Fruit fly (Drosophila melanogaster) whole organism, embryonic: ENCODE results near the gene CG10809.

Experiments used
- Abd-B ChIP-seq: fragments of 200-800 bp; sonication (Bioruptor generic); optimal IDR thresholded peaks from 2 replicates; lab custom pipeline; 2018; ENCODE audit warnings: missing biosample characterization, mild to moderate bottlenecking, missing genetic modification characterization, moderate library complexity
- Adf1 ChIP-seq: fragments of 200-800 bp; sonication (Bioruptor generic); IDR thresholded peaks from 2 replicates; pipeline ENCODE4 v1.3.6; 2022; ENCODE audit warnings: missing biosample characterization, missing genetic modification characterization
- B-H1 ChIP-seq: fragments of 200-800 bp; sonication (Bioruptor generic); IDR thresholded peaks from 3 replicates; pipeline ENCODE4 v1.3.6; 2022; ENCODE audit warnings: missing biosample characterization, missing genetic modification characterization
- B-H2 ChIP-seq: fragments of 200-800 bp; sonication (Bioruptor generic); optimal IDR thresholded peaks from 2 replicates; lab custom pipeline; 2018; ENCODE audit warnings: missing biosample characterization, mild to moderate bottlenecking, missing genetic modification characterization
- CG10267 ChIP-seq: fragments of 200-800 bp; sonication (Bioruptor generic); optimal IDR thresholded peaks from 2 replicates; lab custom pipeline; 2018; ENCODE audit warnings: missing biosample characterization, mild to moderate bottlenecking, missing genetic modification characterization, moderate library complexity
- CG11093 ChIP-seq: fragments of 200-800 bp; sonication (Bioruptor generic); IDR thresholded peaks from 3 replicates; pipeline ENCODE4 v1.3.6; 2022; ENCODE audit warnings: missing biosample characterization, missing genetic modification characterization
- CG11723 ChIP-seq: fragments of 200-800 bp; sonication (Bioruptor generic); optimal IDR thresholded peaks from 2 replicates; lab custom pipeline; 2017; ENCODE audit warnings: missing biosample characterization, mild to moderate bottlenecking, missing genetic modification characterization
- CG12236 ChIP-seq: fragments of 200-800 bp; sonication (Bioruptor generic); optimal IDR thresholded peaks from 2 replicates; lab custom pipeline; 2016; ENCODE audit warnings: missing biosample characterization, missing genetic modification characterization
- CG1233 ChIP-seq: fragments of 200-800 bp; sonication (Bioruptor generic); optimal IDR thresholded peaks from 4 replicates; lab custom pipeline; 2018; ENCODE audit warnings: missing biosample characterization, mild to moderate bottlenecking, missing genetic modification characterization
- CG12744 ChIP-seq: fragments of 200-800 bp; sonication (Bioruptor generic); optimal IDR thresholded peaks from 2 replicates; lab custom pipeline; 2016; ENCODE audit warnings: missing biosample characterization, missing genetic modification characterization
- CG1603 ChIP-seq: fragments of 200-800 bp; sonication (Bioruptor generic); optimal IDR thresholded peaks from 2 replicates; lab custom pipeline; 2019; ENCODE audit warnings: missing biosample characterization, mild to moderate bottlenecking, missing genetic modification characterization, moderate library complexity
- CG1647 ChIP-seq: fragments of 200-800 bp; sonication (Bioruptor generic); optimal IDR thresholded peaks from 3 replicates; lab custom pipeline; 2016; ENCODE audit warnings: missing biosample characterization, missing genetic modification characterization
- CG17361 ChIP-seq: fragments of 200-800 bp; sonication (Bioruptor generic); IDR thresholded peaks from 3 replicates; pipeline ENCODE4 v1.3.6; 2022; ENCODE audit warnings: missing biosample characterization, missing genetic modification characterization
- CG17385 ChIP-seq: fragments of 200-800 bp; sonication (Bioruptor generic); optimal IDR thresholded peaks from 3 replicates; lab custom pipeline; 2018; ENCODE audit warnings: missing biosample characterization, mild to moderate bottlenecking, missing genetic modification characterization
- CG2712 ChIP-seq: fragments of 200-800 bp; optimal IDR thresholded peaks from 3 replicates; lab custom pipeline; 2019; ENCODE audit warnings: missing biosample characterization, mild to moderate bottlenecking, missing genetic modification characterization, moderate library complexity
- CG31388 ChIP-seq: fragments of 200-800 bp; sonication (Bioruptor generic); optimal IDR thresholded peaks from 2 replicates; lab custom pipeline; 2016; ENCODE audit warnings: missing biosample characterization, missing genetic modification characterization
- CG34224 ChIP-seq: fragments of 200-800 bp; sonication (Bioruptor generic); IDR thresholded peaks from 3 replicates; pipeline ENCODE4 v1.3.6; 2022; ENCODE audit warnings: missing biosample characterization, missing genetic modification characterization; ENCODE audit not compliant: partially characterized antibody
- CG4617 ChIP-seq: fragments of 200-800 bp; sonication (Bioruptor generic); optimal IDR thresholded peaks from 3 replicates; lab custom pipeline; 2016; ENCODE audit warnings: missing biosample characterization, missing genetic modification characterization, borderline replicate concordance
- CG6272 ChIP-seq: fragments of 200-800 bp; sonication (Bioruptor generic); IDR thresholded peaks from 2 replicates; pipeline ENCODE4 v1.3.6; 2022; ENCODE audit warnings: missing biosample characterization, missing genetic modification characterization
- CG6813 ChIP-seq: fragments of 200-800 bp; sonication (Bioruptor generic); optimal IDR thresholded peaks from 2 replicates; lab custom pipeline; 2017; ENCODE audit warnings: missing biosample characterization, missing genetic modification characterization, mild to moderate bottlenecking, moderate library complexity, missing genetic modification reagents
- CG7357 ChIP-seq: fragments of 200-800 bp; sonication (Bioruptor generic); IDR thresholded peaks from 3 replicates; pipeline ENCODE4 v1.3.6; 2022; ENCODE audit warnings: missing biosample characterization, missing genetic modification characterization
- CG7839 ChIP-seq: fragments of 200-800 bp; sonication (Bioruptor generic); optimal IDR thresholded peaks from 3 replicates; lab custom pipeline; 2018; ENCODE audit warnings: missing biosample characterization, mild to moderate bottlenecking, missing genetic modification characterization, moderate library complexity
- CG8388 ChIP-seq: fragments of 200-800 bp; sonication (Bioruptor generic); optimal IDR thresholded peaks from 2 replicates; lab custom pipeline; 2019; ENCODE audit warnings: missing biosample characterization, mild to moderate bottlenecking, missing genetic modification characterization, moderate library complexity
- CHES-1-like ChIP-seq: fragments of 200-800 bp; sonication (Bioruptor generic); optimal IDR thresholded peaks from 2 replicates; lab custom pipeline; 2016; ENCODE audit warnings: missing biosample characterization, missing genetic modification characterization
- CTCF ChIP-seq: fragments of 200-800 bp; sonication (Bioruptor generic); optimal IDR thresholded peaks from 2 replicates; lab custom pipeline; 2017; ENCODE audit warnings: missing biosample characterization, mild to moderate bottlenecking, missing genetic modification characterization, moderate library complexity
- CkIIα-i1 ChIP-seq: fragments of 200-800 bp; sonication (Bioruptor generic); IDR thresholded peaks from 2 replicates; pipeline ENCODE4 v1.3.6; 2022; ENCODE audit warnings: missing biosample characterization, missing genetic modification characterization
- Dp ChIP-seq: fragments of 200-800 bp; sonication (Bioruptor generic); optimal IDR thresholded peaks from 2 replicates; lab custom pipeline; 2018; ENCODE audit warnings: missing biosample characterization, mild to moderate bottlenecking, missing genetic modification characterization, moderate library complexity
- Eip74EF ChIP-seq, 2 experiments: fragments of 200-800 bp in 1 of 2; fragments of >200 bp in 1 of 2; sonication (Bioruptor generic) in 1 of 2; optimal IDR thresholded peaks; 2 replicates each; lab custom pipeline; 2017 to 2019; ENCODE audit warnings: missing biosample characterization in 2 of 2, missing genetic modification characterization in 2 of 2, mild to moderate bottlenecking in 1 of 2, moderate library complexity in 1 of 2
- Fer1 ChIP-seq: fragments of 200-800 bp; sonication (Bioruptor generic); optimal IDR thresholded peaks from 2 replicates; lab custom pipeline; 2017; ENCODE audit warnings: missing biosample characterization, mild to moderate bottlenecking, missing genetic modification characterization
- H2.0 ChIP-seq: fragments of 200-800 bp; sonication (Bioruptor generic); IDR thresholded peaks from 2 replicates; pipeline ENCODE4 v1.3.6; 2022; ENCODE audit warnings: missing biosample characterization, missing genetic modification characterization
- Hand ChIP-seq: fragments of 200-800 bp; sonication (Bioruptor generic); optimal IDR thresholded peaks from 2 replicates; lab custom pipeline; 2017; ENCODE audit warnings: mild to moderate bottlenecking, missing biosample characterization, missing genetic modification reagents, missing genetic modification characterization
- Hey ChIP-seq: fragments of 200-800 bp; sonication (Bioruptor generic); optimal IDR thresholded peaks from 3 replicates; lab custom pipeline; 2018; ENCODE audit warnings: missing biosample characterization, mild to moderate bottlenecking, missing genetic modification characterization
- HmgZ ChIP-seq: fragments of 200-800 bp; sonication (Bioruptor generic); optimal IDR thresholded peaks from 2 replicates; lab custom pipeline; 2018; ENCODE audit warnings: missing biosample characterization, mild to moderate bottlenecking, missing genetic modification characterization
- NFAT ChIP-seq: fragments of 200-800 bp; sonication (Bioruptor generic); IDR thresholded peaks from 2 replicates; pipeline ENCODE4 v1.3.6; 2022; ENCODE audit warnings: missing biosample characterization, missing genetic modification characterization
- Nf-YC ChIP-seq: fragments of 200-800 bp; optimal IDR thresholded peaks from 3 replicates; lab custom pipeline; 2019; ENCODE audit warnings: missing biosample characterization, mild to moderate bottlenecking, missing genetic modification characterization, moderate library complexity
- Poxn ChIP-seq: fragments of 200-800 bp; sonication (Bioruptor generic); IDR thresholded peaks from 2 replicates; pipeline ENCODE4 v1.3.6; 2022; ENCODE audit warnings: missing biosample characterization, missing genetic modification characterization
- ab ChIP-seq: fragments of 200-800 bp; sonication (Bioruptor generic); optimal IDR thresholded peaks from 2 replicates; lab custom pipeline; 2016; ENCODE audit warnings: missing biosample characterization, missing genetic modification characterization
- ap ChIP-seq: fragments of 200-800 bp; sonication (Bioruptor generic); IDR thresholded peaks from 2 replicates; pipeline ENCODE4 v1.3.6; 2022; ENCODE audit warnings: missing biosample characterization, missing genetic modification characterization
- ase ChIP-seq: fragments of 200-800 bp; sonication (Bioruptor generic); IDR thresholded peaks from 3 replicates; pipeline ENCODE4 v1.3.6; 2022; ENCODE audit warnings: missing biosample characterization, missing genetic modification characterization
- bowl ChIP-seq: fragments of 200-800 bp; sonication (Bioruptor generic); IDR thresholded peaks from 2 replicates; pipeline ENCODE4 v1.3.6; 2022; ENCODE audit warnings: missing biosample characterization, missing genetic modification characterization
- chinmo ChIP-seq: fragments of 200-800 bp; sonication (Bioruptor generic); IDR thresholded peaks from 4 replicates; pipeline ENCODE4 v1.3.6; 2022; ENCODE audit warnings: missing biosample characterization, missing genetic modification characterization; ENCODE audit not compliant: partially characterized antibody
- hkb ChIP-seq, 2 experiments: fragments of 200-800 bp in 1 of 2; fragments of >200 bp in 1 of 2; sonication (Bioruptor generic) in 1 of 2; IDR thresholded peaks in 1 of 2; optimal IDR thresholded peaks in 1 of 2; 2 replicates each; pipeline versions ENCODE4 v1.3.6 to Lab custom; 2017 to 2022; ENCODE audit warnings: missing biosample characterization in 1 of 2, missing genetic modification characterization in 1 of 2
- lilli ChIP-seq: fragments of 200-800 bp; sonication (Bioruptor generic); optimal IDR thresholded peaks from 3 replicates; lab custom pipeline; 2016; ENCODE audit warnings: missing biosample characterization, missing genetic modification characterization
- nerfin-1 ChIP-seq: fragments of 200-800 bp; sonication (Bioruptor generic); optimal IDR thresholded peaks from 3 replicates; lab custom pipeline; 2019; ENCODE audit warnings: missing biosample characterization, mild to moderate bottlenecking, missing genetic modification characterization, moderate library complexity
- nom ChIP-seq: fragments of 200-800 bp; sonication (Bioruptor generic); optimal IDR thresholded peaks from 2 replicates; lab custom pipeline; 2017; ENCODE audit warnings: missing biosample characterization, missing genetic modification characterization, mild to moderate bottlenecking, moderate library complexity, missing genetic modification reagents
- pfk ChIP-seq: fragments of 200-800 bp; sonication (Bioruptor generic); optimal IDR thresholded peaks from 2 replicates; lab custom pipeline; 2018; ENCODE audit warnings: missing biosample characterization, mild to moderate bottlenecking, missing genetic modification characterization, moderate library complexity
- row ChIP-seq: fragments of 200-800 bp; sonication (Bioruptor generic); IDR thresholded peaks from 3 replicates; pipeline ENCODE4 v1.3.6; 2022; ENCODE audit warnings: missing biosample characterization, missing genetic modification characterization
- sqz ChIP-seq: fragments of 200-800 bp; sonication (Bioruptor generic); optimal IDR thresholded peaks from 3 replicates; lab custom pipeline; 2018; ENCODE audit warnings: missing biosample characterization, mild to moderate bottlenecking, missing genetic modification characterization
- zfh2 ChIP-seq: fragments of 200-800 bp; sonication (Bioruptor generic); optimal IDR thresholded peaks from 2 replicates; lab custom pipeline; 2016; ENCODE audit warnings: missing biosample characterization, missing genetic modification characterization

Gene CG10809

dm6 chr3L:9855784-9856426 is 3.8 kb downstream of the CG10809 start (continued):
- TF ChIP-seq CG12236 (GFP tag; lab: Kevin White, UChicago): peak; percentile 97
- TF ChIP-seq nerfin-1 (tag; lab: Kevin White, UChicago): peak; percentile 97
- peak; percentile 94 for TF ChIP-seq CG11723 (GFP tag; lab: Kevin White, UChicago)
- TF ChIP-seq Poxn (GFP tag; lab: Robert Waterston, UW): peak; percentile 47; the same call in 1 of the 2 replicates
- TF ChIP-seq ab (GFP tag; lab: Kevin White, UChicago): peak; percentile 94
- peak; percentile 96 for TF ChIP-seq CG6272 (GFP tag; lab: Robert Waterston, UW)
- TF ChIP-seq CG7839 (tag; lab: Kevin White, UChicago): peak; percentile 96
- TF ChIP-seq chinmo (GFP tag; lab: Robert Waterston, UW): 0 out of 4 replicates have a peak, but pooled peaks have one; percentile 48
- peak; percentile 62 for TF ChIP-seq Adf1 (GFP tag; lab: Robert Waterston, UW)
- peak; percentile 90 for TF ChIP-seq CG17385
- peak; percentile 93 for TF ChIP-seq CG1647 (GFP tag; lab: Kevin White, UChicago)
- peak; percentile 90 for TF ChIP-seq nom (GFP tag; lab: Kevin White, UChicago)
- TF ChIP-seq Hand (GFP tag; lab: Kevin White, UChicago): peak; percentile 79
- peak; percentile 89 for TF ChIP-seq HmgZ (tag; lab: Kevin White, UChicago)
- no peak for TF ChIP-seq Dp (GFP tag; lab: Kevin White, UChicago)
- TF ChIP-seq CG31388: peak; percentile 94
- TF ChIP-seq NFAT (GFP tag; lab: Robert Waterston, UW): peak; percentile 90
- peak; percentile 94 for TF ChIP-seq CG1233 (GFP tag; lab: Kevin White, UChicago)
- TF ChIP-seq zfh2 (GFP tag; lab: Kevin White, UChicago): peak; percentile 89
- peak; percentile 95 for TF ChIP-seq H2.0 (GFP tag; lab: Robert Waterston, UW)
- TF ChIP-seq Nf-YC (tag; lab: Kevin White, UChicago): peak; percentile 76
- peak; percentile 45 for TF ChIP-seq pfk (GFP tag; lab: Kevin White, UChicago)
- peak; percentile 98 for TF ChIP-seq CG1603
- TF ChIP-seq CG8388 (GFP tag; lab: Kevin White, UChicago): peak; percentile 97
- no peak for TF ChIP-seq CG34224
- peak; percentile 72 for TF ChIP-seq CTCF (GFP tag; lab: Kevin White, UChicago)
- TF ChIP-seq CG4617 (GFP tag; lab: Kevin White, UChicago): peak; percentile 79
- peak; percentile 97 for TF ChIP-seq CHES-1-like (GFP tag; lab: Kevin White, UChicago)
- peak; percentile 94 for TF ChIP-seq CG12744 (GFP tag; lab: Kevin White, UChicago)
- peak; percentile 96 for TF ChIP-seq lilli (GFP tag; lab: Kevin White, UChicago)
- TF ChIP-seq ase (GFP tag; lab: Robert Waterston, UW): peak; percentile 97
- TF ChIP-seq CG17361 (GFP tag; lab: Robert Waterston, UW): peak; percentile 85
- peak; percentile 81 for TF ChIP-seq hkb (optimal IDR thresholded peaks at IDR 0.05; lab: Kevin White, UChicago)
- TF ChIP-seq hkb (GFP tag; IDR thresholded peaks at IDR 0.05; lab: Robert Waterston, UW): peak; percentile 97
- peak in 1 of 2 experiments; percentile 96 for TF ChIP-seq Eip74EF (GFP tag; optimal IDR thresholded peaks at IDR 0.05; lab: Kevin White, UChicago)
- TF ChIP-seq CG10267: peak; percentile 95
- peak; percentile 97 for TF ChIP-seq CG11093
- TF ChIP-seq row (GFP tag; lab: Robert Waterston, UW): peak; percentile 98
- peak; percentile 54 for TF ChIP-seq B-H2 (GFP tag; lab: Kevin White, UChicago)
- TF ChIP-seq CG6813 (GFP tag; lab: Kevin White, UChicago): peak; percentile 96
- peak; percentile 89 for TF ChIP-seq bowl
- TF ChIP-seq CG2712 (tag; lab: Kevin White, UChicago): peak; percentile 99
- TF ChIP-seq Fer1 (GFP tag; lab: Kevin White, UChicago): peak; percentile 94
- TF ChIP-seq CkIIα-i1 (GFP tag; lab: Robert Waterston, UW): peak; percentile 51; the same call in 1 of the 2 replicates
- peak; percentile 93 for TF ChIP-seq B-H1 (GFP tag; lab: Robert Waterston, UW)
- TF ChIP-seq Abd-B (GFP tag; lab: Kevin White, UChicago): peak; percentile 95
- TF ChIP-seq ap: peak; percentile 96
- peak; percentile 74 for TF ChIP-seq Hey (tag; lab: Kevin White, UChicago)
- TF ChIP-seq CG7357 (GFP tag; lab: Robert Waterston, UW): peak; percentile 92
- TF ChIP-seq sqz: peak; percentile 93
